Worm (Caenorhabditis elegans) whole organism, L4 larva: Measurements from ENCODE around the gene R05H10.3.

Source experiments
- D1046.2 ChIP-seq: fragments of 200-800 bp; sonication (Bioruptor generic); IDR thresholded peaks from 2 replicates; pipeline ENCODE4 v1.3.6; 2022; ENCODE audit warnings: missing genetic modification characterization, missing compliant biosample characterization
- ama-1 ChIP-seq: fragments of 150-350 bp; optimal IDR thresholded peaks from 2 replicates; lab custom pipeline; 2014; ENCODE audit warnings: inconsistent platforms, mixed read lengths
- daf-16 ChIP-seq, 3 experiments: sonication (generic microtip); optimal IDR thresholded peaks; 2 replicates each; lab custom pipeline; 2016 to 2017; ENCODE audit warnings: missing genetic modification characterization in 3 of 3, missing genetic modification reagents in 3 of 3, mild to moderate bottlenecking in 2 of 3, missing compliant biosample characterization in 2 of 3, missing biosample characterization in 1 of 3, moderate library complexity in 1 of 3
- dpl-1 ChIP-seq: fragments of 150-350 bp; optimal IDR thresholded peaks from 2 replicates; lab custom pipeline; 2014; ENCODE audit warnings: missing biosample characterization, missing genetic modification reagents, missing genetic modification characterization
- egl-27 ChIP-seq: sonication (generic microtip); optimal IDR thresholded peaks from 3 replicates; lab custom pipeline; 2017; ENCODE audit warnings: missing biosample characterization, missing genetic modification reagents, missing genetic modification characterization
- nhr-10 ChIP-seq: fragments of 150-350 bp; optimal IDR thresholded peaks from 2 replicates; lab custom pipeline; 2014; ENCODE audit warnings: missing biosample characterization, missing genetic modification characterization
- nhr-11 ChIP-seq: fragments of 150-350 bp; optimal IDR thresholded peaks from 2 replicates; lab custom pipeline; 2014; ENCODE audit warnings: missing biosample characterization, missing genetic modification characterization
- nhr-42 ChIP-seq: fragments of 200-800 bp; sonication (Bioruptor generic); IDR thresholded peaks from 2 replicates; pipeline ENCODE4 v1.3.6; 2022; ENCODE audit warnings: missing genetic modification characterization, missing compliant biosample characterization
- nhr-6 ChIP-seq: fragments of 150-350 bp; optimal IDR thresholded peaks from 2 replicates; lab custom pipeline; 2014; ENCODE audit warnings: missing biosample characterization, missing genetic modification characterization
- nhr-76 ChIP-seq: fragments of 150-350 bp; optimal IDR thresholded peaks from 2 replicates; lab custom pipeline; 2014; ENCODE audit warnings: missing biosample characterization, missing genetic modification characterization
- pha-4 ChIP-seq, 2 experiments: fragments of 150-350 bp in 1 of 2; fragments of 200-800 bp in 1 of 2; sonication (Bioruptor generic) in 1 of 2; IDR thresholded peaks in 1 of 2; optimal IDR thresholded peaks in 1 of 2; 2 replicates each; pipeline versions ENCODE4 v1.3.6 to Lab custom; 2014 to 2022; ENCODE audit warnings: missing genetic modification characterization in 2 of 2, missing genetic modification reagents in 2 of 2, missing biosample characterization in 1 of 2, missing compliant biosample characterization in 1 of 2
- php-3 ChIP-seq: fragments of 200-800 bp; sonication (Bioruptor generic); IDR thresholded peaks from 2 replicates; pipeline ENCODE4 v1.3.6; 2022; ENCODE audit warnings: missing genetic modification reagents, missing genetic modification characterization, missing compliant biosample characterization
- set-16 ChIP-seq: fragments of 200-800 bp; sonication (Bioruptor generic); IDR thresholded peaks from 2 replicates; pipeline ENCODE4 v1.3.6; 2022; ENCODE audit warnings: missing genetic modification reagents, missing genetic modification characterization, missing compliant biosample characterization
- unc-39 ChIP-seq: sonication (generic microtip); optimal IDR thresholded peaks from 2 replicates; lab custom pipeline; 2017; ENCODE audit warnings: missing biosample characterization, missing genetic modification characterization

- TF ChIP-seq nhr-10 (no peak), D1046.2 (no peak), ama-1 (no peak), nhr-11 (tag; lab: Kevin White, UChicago) (no peak), egl-27 (tag; lab: Kevin White, UChicago) (no peak), nhr-76 (tag; lab: Kevin White, UChicago) (no peak), set-16 (GFP tag; lab: Robert Waterston, UW) (no peak), daf-16 (GFP tag; optimal IDR thresholded peaks at IDR 0.05; lab: Kevin White, UChicago) (no peak), daf-16 (tag; optimal IDR thresholded peaks at IDR 0.05; lab: Kevin White, UChicago) (no peak), nhr-6 (tag; lab: Kevin White, UChicago) (no peak), dpl-1 (GFP tag; lab: Kevin White, UChicago) (no peak), nhr-42 (no peak), php-3 (GFP tag; lab: Robert Waterston, UW) (no peak), unc-39 (tag; lab: Kevin White, UChicago) (no peak), pha-4 (GFP tag; IDR thresholded peaks at IDR 0.05; lab: Robert Waterston, UW) (no peak), pha-4 (tag; optimal IDR thresholded peaks at IDR 0.05; lab: Kevin White, UChicago) (no peak)
Observed at ce11 chrII:14849897-14850296, 19.8 kb upstream of the R05H10.3 start.
